Worm (Caenorhabditis elegans): ENCODE measurements around the gene Y53F4A.2.

ce11 chrII:14907719-14908118 lies 30.8 kb upstream of the Y53F4A.2 start:
- TF ChIP-seq hlh-1 (tag; optimal IDR thresholded peaks at IDR 0.05) = no peak
- TF ChIP-seq nhr-237 (tag; optimal IDR thresholded peaks at IDR 0.05) = no peak
- no peak for TF ChIP-seq mep-1 (tag; optimal IDR thresholded peaks at IDR 0.05)

Data from whole organism, mixed stage, embryonic.